Fruit fly (Drosophila melanogaster) Kc167 (cell line): ENCODE data around the gene PolA1.

Experiments
- Myc ChIP-seq: fragments of >200 bp; optimal IDR thresholded peaks from 2 replicates; lab custom pipeline; 2017; ENCODE audit warnings: missing external identifiers
- insv ChIP-seq: fragments of >200 bp; optimal IDR thresholded peaks from 3 replicates; lab custom pipeline; 2018; ENCODE audit warnings: missing external identifiers
- ttk ChIP-seq: sonication (Bioruptor generic); optimal IDR thresholded peaks from 2 replicates; lab custom pipeline; 2017; ENCODE audit warnings: missing external identifiers

dm6 chr3R:21698895-21699300 is 27.3 kb upstream of the PolA1 start:
- TF ChIP-seq Myc (lab: Kevin White, UChicago) (no peak), ttk (no peak), insv (lab: Kevin White, UChicago) (no peak)
